Worm (Caenorhabditis elegans) whole organism, L3 larva: ENCODE measurements around the gene C30G7.2.

Experiments
- elt-2 ChIP-seq: sonication (generic microtip); optimal IDR thresholded peaks from 2 replicates; lab custom pipeline; 2016; ENCODE audit warnings: missing genetic modification reagents, mild to moderate bottlenecking, missing genetic modification characterization, missing compliant biosample characterization
- fos-1 ChIP-seq: fragments of 150-350 bp; optimal IDR thresholded peaks from 2 replicates; lab custom pipeline; 2014; ENCODE audit warnings: missing biosample characterization, missing genetic modification characterization
- hmg-11 ChIP-seq: sonication (generic microtip); optimal IDR thresholded peaks from 2 replicates; lab custom pipeline; 2016; ENCODE audit warnings: missing genetic modification characterization, missing compliant biosample characterization
- mdl-1 ChIP-seq: fragments of 150-350 bp; optimal IDR thresholded peaks from 2 replicates; lab custom pipeline; 2014; ENCODE audit warnings: missing biosample characterization, missing genetic modification characterization
- nhr-12 ChIP-seq: fragments of 150-350 bp; optimal IDR thresholded peaks from 2 replicates; lab custom pipeline; 2014; ENCODE audit warnings: missing biosample characterization, missing genetic modification characterization
- nhr-67 ChIP-seq: fragments of 150-350 bp; optimal IDR thresholded peaks from 2 replicates; lab custom pipeline; 2014; ENCODE audit warnings: missing biosample characterization, missing genetic modification characterization
- nhr-76 ChIP-seq: fragments of 150-350 bp; sonication (generic microtip); optimal IDR thresholded peaks from 5 replicates; lab custom pipeline; 2014; ENCODE audit warnings: missing biosample characterization, missing genetic modification characterization
- skn-1 ChIP-seq: fragments of 150-350 bp; optimal IDR thresholded peaks from 2 replicates; lab custom pipeline; 2014; ENCODE audit warnings: missing biosample characterization, missing genetic modification characterization
- snpc-4 ChIP-seq: fragments of 150-350 bp; optimal IDR thresholded peaks from 2 replicates; lab custom pipeline; 2014; ENCODE audit warnings: missing biosample characterization, missing genetic modification characterization
- ztf-11 ChIP-seq: fragments of 150-350 bp; optimal IDR thresholded peaks from 2 replicates; lab custom pipeline; 2014; ENCODE audit warnings: missing biosample characterization, missing genetic modification characterization

DNA sequence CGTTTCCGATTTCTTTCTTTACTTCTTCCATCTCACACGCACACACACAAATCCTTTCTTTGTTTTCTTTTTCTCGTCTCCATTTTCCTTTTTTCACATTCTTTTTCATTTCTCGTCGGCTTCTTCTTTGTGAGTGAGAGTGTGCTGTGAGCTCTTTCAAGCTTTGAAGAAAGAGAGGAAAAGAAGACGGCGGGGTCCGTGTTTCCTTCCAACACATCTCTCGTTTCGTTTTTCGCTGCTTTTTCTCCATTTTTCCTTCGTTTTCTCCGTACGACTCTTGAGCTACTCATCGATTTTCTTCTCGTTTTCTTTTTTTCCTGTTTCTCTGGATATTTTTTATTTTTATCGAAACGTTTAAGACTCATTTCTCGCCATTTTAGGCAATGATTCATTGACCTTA, 6.5 kb upstream of the C30G7.2 start:
- TF ChIP-seq nhr-76 = no peak
- TF ChIP-seq skn-1 (tag; lab: Kevin White, UChicago) = no peak
- TF ChIP-seq hmg-11 (tag; lab: Kevin White, UChicago) = peak; percentile 48
- TF ChIP-seq mdl-1 (tag; lab: Kevin White, UChicago) = no peak
- TF ChIP-seq snpc-4 = peak; percentile 24
- TF ChIP-seq elt-2 = no peak
- TF ChIP-seq nhr-67 = no peak
- no peak for TF ChIP-seq nhr-12 (tag; lab: Kevin White, UChicago)
- TF ChIP-seq ztf-11 (tag; lab: Kevin White, UChicago) = no peak
- TF ChIP-seq fos-1 = no peak
